Worm (Caenorhabditis elegans) whole organism, L2 larva: ENCODE data around the gene zhit-1.

ENCODE experiments used
- F13H6.1 ChIP-seq: sonication (generic microtip); optimal IDR thresholded peaks from 2 replicates; lab custom pipeline; 2016; ENCODE audit warnings: missing genetic modification characterization, missing compliant biosample characterization
- blmp-1 ChIP-seq: sonication (generic microtip); optimal IDR thresholded peaks from 2 replicates; lab custom pipeline; 2017; ENCODE audit warnings: missing genetic modification characterization, mild to moderate bottlenecking, missing compliant biosample characterization, antibody characterized with exemption, moderate library complexity; ENCODE audit not compliant: insufficient read depth
- ceh-82 ChIP-seq: fragments of 150-350 bp; optimal IDR thresholded peaks from 2 replicates; lab custom pipeline; 2014; ENCODE audit warnings: missing biosample characterization, missing genetic modification characterization
- egl-27 ChIP-seq: sonication (generic microtip); optimal IDR thresholded peaks from 3 replicates; lab custom pipeline; 2017; ENCODE audit warnings: missing biosample characterization, missing genetic modification reagents, missing genetic modification characterization
- elt-3 ChIP-seq: sonication (generic microtip); optimal IDR thresholded peaks from 2 replicates; lab custom pipeline; 2017; ENCODE audit warnings: missing biosample characterization, missing genetic modification characterization
- nhr-237 ChIP-seq: fragments of 150-350 bp; optimal IDR thresholded peaks from 2 replicates; lab custom pipeline; 2014; ENCODE audit warnings: missing biosample characterization, missing genetic modification characterization
- unc-39 ChIP-seq: fragments of 150-350 bp; optimal IDR thresholded peaks from 2 replicates; lab custom pipeline; 2014; ENCODE audit warnings: missing biosample characterization, missing genetic modification characterization
- zag-1 ChIP-seq: fragments of 150-350 bp; optimal IDR thresholded peaks from 2 replicates; lab custom pipeline; 2014; ENCODE audit warnings: missing biosample characterization, missing genetic modification characterization
- ztf-4 ChIP-seq: fragments of 150-350 bp; optimal IDR thresholded peaks from 2 replicates; lab custom pipeline; 2014; ENCODE audit warnings: missing biosample characterization, missing genetic modification characterization

- TF ChIP-seq egl-27 (tag; lab: Kevin White, UChicago) (no peak), ztf-4 (no peak), unc-39 (no peak), ceh-82 (tag; lab: Kevin White, UChicago) (no peak), F13H6.1 (no peak), nhr-237 (tag; lab: Kevin White, UChicago) (no peak), blmp-1 (no peak), elt-3 (tag; lab: Kevin White, UChicago) (no peak), zag-1 (tag; lab: Kevin White, UChicago) (no peak)
Observed at ce11 chrV:5579666-5580065, 16.7 kb downstream of the zhit-1 start.
